Worm (Caenorhabditis elegans) whole organism, mixed stage, embryonic: ENCODE data around the gene str-28.
A peak's percentile ranks its signal among the peaks of the same experiment; 100 is the strongest.
"Not testable (repeated sequence)": the region's sequence is repeated elsewhere in the genome, so short reads cannot be mapped to it uniquely, and the experiment has no call there.

Source experiments
- M03D4.4 ChIP-seq: sonication (generic microtip); optimal IDR thresholded peaks from 2 replicates; lab custom pipeline; 2017; ENCODE audit warnings: mild to moderate bottlenecking, missing genetic modification characterization, missing compliant biosample characterization
- bed-3 ChIP-seq: fragments of 200-800 bp; sonication (Bioruptor generic); optimal IDR thresholded peaks from 3 replicates; lab custom pipeline; 2018; ENCODE audit warnings: mild to moderate bottlenecking, missing genetic modification characterization, moderate library complexity, missing compliant biosample characterization
- blmp-1 ChIP-seq: fragments of 150-350 bp; optimal IDR thresholded peaks from 2 replicates; lab custom pipeline; 2014; ENCODE audit warnings: missing biosample characterization, missing genetic modification characterization
- ceh-39 ChIP-seq: fragments of 150-350 bp; optimal IDR thresholded peaks from 2 replicates; lab custom pipeline; 2014; ENCODE audit warnings: missing biosample characterization, missing genetic modification characterization
- ceh-83 ChIP-seq: fragments of 200-800 bp; sonication (Bioruptor generic); optimal IDR thresholded peaks from 2 replicates; lab custom pipeline; 2018; ENCODE audit warnings: mild to moderate bottlenecking, missing genetic modification characterization, missing compliant biosample characterization
- ces-1 ChIP-seq: fragments of 150-350 bp; optimal IDR thresholded peaks from 2 replicates; lab custom pipeline; 2014; ENCODE audit warnings: missing biosample characterization, missing genetic modification reagents, missing genetic modification characterization
- cnd-1 ChIP-seq: fragments of 200-800 bp; sonication (Bioruptor generic); optimal IDR thresholded peaks from 2 replicates; lab custom pipeline; 2018; ENCODE audit warnings: mild to moderate bottlenecking, missing genetic modification characterization, missing compliant biosample characterization
- drap-1 ChIP-seq: fragments of 200-800 bp; sonication (Bioruptor generic); optimal IDR thresholded peaks from 3 replicates; lab custom pipeline; 2018; ENCODE audit warnings: mild to moderate bottlenecking, missing genetic modification characterization, missing compliant biosample characterization
- elt-1 ChIP-seq: sonication (generic microtip); optimal IDR thresholded peaks from 2 replicates; lab custom pipeline; 2017; ENCODE audit warnings: missing genetic modification characterization, mild to moderate bottlenecking, missing compliant biosample characterization, antibody characterized with exemption, moderate library complexity, borderline replicate concordance; ENCODE audit not compliant: insufficient read depth
- elt-3 ChIP-seq: fragments of 150-350 bp; optimal IDR thresholded peaks from 2 replicates; lab custom pipeline; 2014; ENCODE audit warnings: missing biosample characterization, missing genetic modification characterization
- flh-1 ChIP-seq: fragments of 200-800 bp; sonication (Bioruptor generic); optimal IDR thresholded peaks from 2 replicates; lab custom pipeline; 2018; ENCODE audit warnings: mild to moderate bottlenecking, missing genetic modification characterization, moderate library complexity, missing compliant biosample characterization
- ham-2 ChIP-seq: fragments of 200-800 bp; sonication (Bioruptor generic); optimal IDR thresholded peaks from 2 replicates; lab custom pipeline; 2018; ENCODE audit warnings: mild to moderate bottlenecking, missing genetic modification characterization, missing compliant biosample characterization
- hlh-1 ChIP-seq: fragments of 150-350 bp; optimal IDR thresholded peaks from 2 replicates; lab custom pipeline; 2014; ENCODE audit warnings: missing biosample characterization, missing genetic modification reagents, missing genetic modification characterization
- lin-32 ChIP-seq: fragments of 200-800 bp; sonication (Bioruptor generic); optimal IDR thresholded peaks from 2 replicates; lab custom pipeline; 2018; ENCODE audit warnings: mild to moderate bottlenecking, missing genetic modification characterization, missing compliant biosample characterization
- lsy-2 ChIP-seq: fragments of 150-350 bp; optimal IDR thresholded peaks from 2 replicates; lab custom pipeline; 2014; ENCODE audit warnings: missing biosample characterization, missing genetic modification characterization
- mab-5 ChIP-seq: fragments of 150-350 bp; optimal IDR thresholded peaks from 2 replicates; lab custom pipeline; 2014; ENCODE audit warnings: missing biosample characterization, missing genetic modification characterization
- mep-1 ChIP-seq: fragments of 150-350 bp; optimal IDR thresholded peaks from 2 replicates; lab custom pipeline; 2017; ENCODE audit warnings: missing biosample characterization, missing genetic modification reagents, missing genetic modification characterization, inconsistent platforms
- mls-2 ChIP-seq: sonication (generic microtip); optimal IDR thresholded peaks from 2 replicates; lab custom pipeline; 2016; ENCODE audit warnings: mild to moderate bottlenecking, missing genetic modification characterization, moderate library complexity, missing compliant biosample characterization
- nhr-12 ChIP-seq: fragments of 150-350 bp; optimal IDR thresholded peaks from 2 replicates; lab custom pipeline; 2014; ENCODE audit warnings: missing biosample characterization, missing genetic modification characterization
- nhr-28 ChIP-seq: fragments of 150-350 bp; optimal IDR thresholded peaks from 2 replicates; lab custom pipeline; 2014; ENCODE audit warnings: missing biosample characterization, missing genetic modification characterization
- nhr-76 ChIP-seq: sonication (generic microtip); optimal IDR thresholded peaks from 2 replicates; lab custom pipeline; 2017; ENCODE audit warnings: missing biosample characterization, missing genetic modification characterization
- pha-4 ChIP-seq: fragments of 150-350 bp; optimal IDR thresholded peaks from 2 replicates; lab custom pipeline; 2018; ENCODE audit warnings: missing biosample characterization, missing genetic modification reagents, missing genetic modification characterization
- sem-2 ChIP-seq: fragments of 200-800 bp; sonication (Bioruptor generic); optimal IDR thresholded peaks from 2 replicates; lab custom pipeline; 2018; ENCODE audit warnings: mild to moderate bottlenecking, missing genetic modification characterization, missing compliant biosample characterization
- sptf-1 ChIP-seq: sonication (generic microtip); optimal IDR thresholded peaks from 2 replicates; lab custom pipeline; 2017; ENCODE audit warnings: mild to moderate bottlenecking, missing genetic modification characterization, moderate library complexity, missing compliant biosample characterization
- tbx-8 ChIP-seq: fragments of 200-800 bp; sonication (Bioruptor generic); optimal IDR thresholded peaks from 2 replicates; lab custom pipeline; 2018; ENCODE audit warnings: mild to moderate bottlenecking, missing genetic modification characterization, moderate library complexity, missing compliant biosample characterization
- unc-120 ChIP-seq: sonication (generic microtip); optimal IDR thresholded peaks from 2 replicates; lab custom pipeline; 2017; ENCODE audit warnings: missing genetic modification characterization, missing compliant biosample characterization; ENCODE audit not compliant: poor library complexity, severe bottlenecking
- unc-39 ChIP-seq: fragments of 150-350 bp; optimal IDR thresholded peaks from 2 replicates; lab custom pipeline; 2014; ENCODE audit warnings: missing biosample characterization, missing genetic modification characterization
- unc-62 ChIP-seq: fragments of 150-350 bp; optimal IDR thresholded peaks from 2 replicates; lab custom pipeline; 2014; ENCODE audit warnings: missing biosample characterization, missing genetic modification reagents, missing genetic modification characterization
- zip-8 ChIP-seq: fragments of 150-350 bp; optimal IDR thresholded peaks from 2 replicates; lab custom pipeline; 2014; ENCODE audit warnings: missing biosample characterization, missing genetic modification characterization
- ztf-11 ChIP-seq: fragments of 150-350 bp; optimal IDR thresholded peaks from 2 replicates; lab custom pipeline; 2014; ENCODE audit warnings: missing biosample characterization, missing genetic modification characterization

The str-28 gene

ce11 chrV:7472815-7473214 lies at the start of gene str-28:
str-28 (minus strand) TSS chrV:7472915.
- TF ChIP-seq cnd-1 (tag; lab: Kevin White, UChicago) = no peak
- TF ChIP-seq tbx-8 = no peak
- no peak for TF ChIP-seq unc-120 (tag; lab: Kevin White, UChicago)
- TF ChIP-seq unc-62 = no peak
- TF ChIP-seq ceh-39 = no peak
- TF ChIP-seq nhr-76 (tag; lab: Kevin White, UChicago) = no peak
- no peak for TF ChIP-seq ces-1 (GFP tag; lab: Kevin White, UChicago)
- no peak for TF ChIP-seq nhr-12 (tag; lab: Kevin White, UChicago)

ce11 chrV:7522279-7522678 lies 49.6 kb upstream of the str-28 start, which contains the start of gene C54F6.15:
C54F6.15 (minus strand) TSS chrV:7522379.
- no peak for TF ChIP-seq hlh-1 (tag; lab: Kevin White, UChicago)
- no peak for TF ChIP-seq nhr-76 (tag; lab: Kevin White, UChicago)
- no peak for TF ChIP-seq tbx-8
- TF ChIP-seq nhr-28 (tag; lab: Kevin White, UChicago) = no peak
- no peak for TF ChIP-seq bed-3 (GFP tag; lab: Kevin White, UChicago)
- no peak for TF ChIP-seq ceh-83 (GFP tag; lab: Kevin White, UChicago)

- no peak for TF ChIP-seq nhr-12 (tag; lab: Kevin White, UChicago)
- TF ChIP-seq unc-39 = no peak
- TF ChIP-seq lsy-2 = no peak
- no peak for TF ChIP-seq nhr-76 (tag; lab: Kevin White, UChicago)
- no peak for TF ChIP-seq ham-2
- no peak for TF ChIP-seq flh-1 (GFP tag; lab: Kevin White, UChicago)
- TF ChIP-seq zip-8 (tag; lab: Kevin White, UChicago) = no peak
- TF ChIP-seq hlh-1 (tag; lab: Kevin White, UChicago) = no peak
- no peak for TF ChIP-seq bed-3 (GFP tag; lab: Kevin White, UChicago)
- TF ChIP-seq sptf-1 (tag; lab: Kevin White, UChicago) = no peak
- no peak for TF ChIP-seq unc-62
- no peak for TF ChIP-seq ceh-39
- no peak for TF ChIP-seq lin-32 (GFP tag; lab: Kevin White, UChicago)
- no peak for TF ChIP-seq M03D4.4
- TF ChIP-seq pha-4 (tag; lab: Kevin White, UChicago) = no peak
- TF ChIP-seq blmp-1 = no peak
- TF ChIP-seq tbx-8 = no peak
These were observed 48.6 kb upstream of the str-28 start for ce11 chrV:7521304-7521703.

ce11 chrV:7520077-7520476 lies 47.4 kb upstream of the str-28 start, which contains the start of gene srb-19:
srb-19 (minus strand) TSS chrV:7520177.
- TF ChIP-seq ces-1 (GFP tag; lab: Kevin White, UChicago) (peak; percentile 31), mls-2 (tag; lab: Kevin White, UChicago) (no peak)

ce11 chrV:7514939-7515338 lies 42.2 kb upstream of the str-28 start, which contains the start of gene srb-18:
srb-18 (plus strand) TSS chrV:7515239.
- TF ChIP-seq nhr-76 (tag; lab: Kevin White, UChicago) (no peak), bed-3 (GFP tag; lab: Kevin White, UChicago) (no peak), elt-1 (tag; lab: Kevin White, UChicago) (no peak), zip-8 (tag; lab: Kevin White, UChicago) (no peak), lsy-2 (no peak), M03D4.4 (no peak), mls-2 (tag; lab: Kevin White, UChicago) (no peak), elt-3 (tag; lab: Kevin White, UChicago) (no peak), ceh-83 (GFP tag; lab: Kevin White, UChicago) (no peak), drap-1 (GFP tag; lab: Kevin White, UChicago) (no peak), pha-4 (tag; lab: Kevin White, UChicago) (no peak), mab-5 (tag; lab: Kevin White, UChicago) (no peak), unc-62 (no peak), ztf-11 (no peak)

ce11 chrV:7511465-7511864 lies 38.8 kb upstream of the str-28 start, which contains the start of gene nhr-171:
nhr-171 (plus strand) TSS chrV:7511765.
- not testable (repeated sequence) for TF ChIP-seq sem-2 (GFP tag; lab: Kevin White, UChicago); mep-1 (tag; lab: Kevin White, UChicago); lin-32 (GFP tag; lab: Kevin White, UChicago)
